Fruit fly (Drosophila melanogaster) whole organism, embryonic: ENCODE results near the gene Eip63F-1.

Experiments used
- Atf-2 ChIP-seq: fragments of 200-800 bp; sonication (Bioruptor generic); optimal IDR thresholded peaks from 2 replicates; lab custom pipeline; 2016; ENCODE audit warnings: missing biosample characterization, missing genetic modification characterization
- Awh ChIP-seq: fragments of 200-800 bp; sonication (Bioruptor generic); IDR thresholded peaks from 2 replicates; pipeline ENCODE4, ENCODE4 v1.3.6; 2022; ENCODE audit warnings: missing biosample characterization, missing genetic modification characterization
- B-H2 ChIP-seq: fragments of 200-800 bp; sonication (Bioruptor generic); optimal IDR thresholded peaks from 2 replicates; lab custom pipeline; 2018; ENCODE audit warnings: missing biosample characterization, mild to moderate bottlenecking, missing genetic modification characterization
- Blimp-1 ChIP-seq: fragments of 200-800 bp; sonication (Bioruptor generic); optimal IDR thresholded peaks from 3 replicates; lab custom pipeline; 2018; ENCODE audit warnings: missing biosample characterization, missing genetic modification characterization, mild to moderate bottlenecking, moderate library complexity, missing genetic modification reagents
- CG10462 ChIP-seq: fragments of 200-800 bp; sonication (Bioruptor generic); optimal IDR thresholded peaks from 2 replicates; lab custom pipeline; 2016; ENCODE audit warnings: missing biosample characterization, missing genetic modification characterization
- CG10979 ChIP-seq: fragments of 200-800 bp; sonication (Bioruptor generic); optimal IDR thresholded peaks from 2 replicates; lab custom pipeline; 2018; ENCODE audit warnings: missing biosample characterization, mild to moderate bottlenecking, missing genetic modification characterization, moderate library complexity
- CG12155 ChIP-seq: fragments of 200-800 bp; sonication (Bioruptor generic); optimal IDR thresholded peaks from 3 replicates; lab custom pipeline; 2016; ENCODE audit warnings: missing biosample characterization, missing genetic modification characterization
- CG12219 ChIP-seq: fragments of 200-800 bp; sonication (Bioruptor generic); optimal IDR thresholded peaks from 3 replicates; lab custom pipeline; 2018; ENCODE audit warnings: missing biosample characterization, mild to moderate bottlenecking, missing genetic modification characterization
- CG12942 ChIP-seq: fragments of 200-800 bp; sonication (Bioruptor generic); optimal IDR thresholded peaks from 3 replicates; lab custom pipeline; 2016; ENCODE audit warnings: missing biosample characterization, missing genetic modification characterization
- CG13894 ChIP-seq: fragments of 200-800 bp; sonication (Bioruptor generic); optimal IDR thresholded peaks from 3 replicates; lab custom pipeline; 2018; ENCODE audit warnings: missing biosample characterization, mild to moderate bottlenecking, missing genetic modification characterization, moderate library complexity
- CG15073 ChIP-seq: fragments of 200-800 bp; sonication (Bioruptor generic); optimal IDR thresholded peaks from 2 replicates; lab custom pipeline; 2016; ENCODE audit warnings: missing biosample characterization, missing genetic modification characterization
- CG1602 ChIP-seq: fragments of 200-800 bp; sonication (Bioruptor generic); optimal IDR thresholded peaks from 3 replicates; lab custom pipeline; 2016; ENCODE audit warnings: missing biosample characterization, missing genetic modification characterization
- CG1647 ChIP-seq: fragments of 200-800 bp; sonication (Bioruptor generic); optimal IDR thresholded peaks from 3 replicates; lab custom pipeline; 2016; ENCODE audit warnings: missing biosample characterization, missing genetic modification characterization
- CG17361 ChIP-seq: fragments of 200-800 bp; sonication (Bioruptor generic); IDR thresholded peaks from 3 replicates; pipeline ENCODE4 v1.3.6; 2022; ENCODE audit warnings: missing biosample characterization, missing genetic modification characterization
- CG17568 ChIP-seq: fragments of 200-800 bp; sonication (Bioruptor generic); optimal IDR thresholded peaks from 2 replicates; lab custom pipeline; 2018; ENCODE audit warnings: missing biosample characterization, mild to moderate bottlenecking, missing genetic modification characterization, moderate library complexity
- CG18262 ChIP-seq: fragments of 200-800 bp; optimal IDR thresholded peaks from 3 replicates; lab custom pipeline; 2019; ENCODE audit warnings: missing biosample characterization, mild to moderate bottlenecking, missing genetic modification characterization, moderate library complexity
- CG18476 ChIP-seq: fragments of 200-800 bp; sonication (Bioruptor generic); optimal IDR thresholded peaks from 2 replicates; lab custom pipeline; 2016; ENCODE audit warnings: missing biosample characterization, mild to moderate bottlenecking, missing genetic modification characterization
- CG2116 ChIP-seq: fragments of 200-800 bp; sonication (Bioruptor generic); optimal IDR thresholded peaks from 3 replicates; lab custom pipeline; 2018; ENCODE audit warnings: missing biosample characterization, mild to moderate bottlenecking, missing genetic modification characterization
- CG2678 ChIP-seq: fragments of 200-800 bp; sonication (Bioruptor generic); optimal IDR thresholded peaks from 3 replicates; lab custom pipeline; 2019; ENCODE audit warnings: missing biosample characterization, mild to moderate bottlenecking, missing genetic modification characterization, moderate library complexity
- CG3995 ChIP-seq: fragments of 200-800 bp; sonication (Bioruptor generic); optimal IDR thresholded peaks from 3 replicates; lab custom pipeline; 2016; ENCODE audit warnings: missing biosample characterization, missing genetic modification characterization
- CG8388 ChIP-seq: fragments of 200-800 bp; sonication (Bioruptor generic); optimal IDR thresholded peaks from 2 replicates; lab custom pipeline; 2019; ENCODE audit warnings: missing biosample characterization, mild to moderate bottlenecking, missing genetic modification characterization, moderate library complexity
- Dek ChIP-seq: fragments of 200-800 bp; sonication (Bioruptor generic); optimal IDR thresholded peaks from 3 replicates; lab custom pipeline; 2019; ENCODE audit warnings: missing biosample characterization, mild to moderate bottlenecking, missing genetic modification characterization, moderate library complexity
- Gug ChIP-seq: fragments of 200-800 bp; sonication (Bioruptor generic); IDR thresholded peaks from 4 replicates; pipeline ENCODE4 v1.3.6; 2022; ENCODE audit warnings: missing biosample characterization, missing genetic modification characterization
- Hand ChIP-seq: fragments of 200-800 bp; sonication (Bioruptor generic); optimal IDR thresholded peaks from 2 replicates; lab custom pipeline; 2017; ENCODE audit warnings: mild to moderate bottlenecking, missing biosample characterization, missing genetic modification reagents, missing genetic modification characterization
- HmgD ChIP-seq: fragments of 200-800 bp; sonication (Bioruptor generic); optimal IDR thresholded peaks from 3 replicates; lab custom pipeline; 2016; ENCODE audit warnings: missing biosample characterization, missing genetic modification characterization
- Kr ChIP-seq: fragments of 200-800 bp; sonication (Bioruptor generic); optimal IDR thresholded peaks from 2 replicates; lab custom pipeline; 2017; ENCODE audit warnings: missing biosample characterization, mild to moderate bottlenecking, missing genetic modification characterization
- Med ChIP-seq: fragments of 200-800 bp; sonication (Bioruptor generic); peaks from one replicate; lab custom pipeline; 2016; ENCODE audit warnings: missing biosample characterization, missing genetic modification characterization, mild to moderate bottlenecking, inconsistent platforms, moderate library complexity
- NfI ChIP-seq: fragments of 200-800 bp; sonication (Bioruptor generic); optimal IDR thresholded peaks from 3 replicates; lab custom pipeline; 2018; ENCODE audit warnings: missing biosample characterization, mild to moderate bottlenecking, missing genetic modification characterization, moderate library complexity
- Opbp ChIP-seq: fragments of 200-800 bp; sonication (Bioruptor generic); IDR thresholded peaks from 3 replicates; pipeline ENCODE4 v1.3.6; 2022; ENCODE audit warnings: missing biosample characterization, missing genetic modification characterization; ENCODE audit not compliant: partially characterized antibody
- Trl ChIP-seq, 3 experiments: fragments of >200 bp in 2 of 3; fragments of 200-800 bp in 1 of 3; sonication (Bioruptor generic) in 1 of 3; optimal IDR thresholded peaks; 2 replicates in 1 of 3; 3 replicates in 2 of 3; lab custom pipeline; 2016 to 2017; ENCODE audit warnings: missing biosample characterization in 1 of 3, missing genetic modification characterization in 1 of 3
- az2 ChIP-seq: fragments of 200-800 bp; sonication (Bioruptor generic); optimal IDR thresholded peaks from 3 replicates; lab custom pipeline; 2016; ENCODE audit warnings: missing biosample characterization, missing genetic modification characterization
- bigmax ChIP-seq: fragments of 200-800 bp; sonication (Bioruptor generic); optimal IDR thresholded peaks from 2 replicates; lab custom pipeline; 2018; ENCODE audit warnings: missing biosample characterization, mild to moderate bottlenecking, missing genetic modification characterization
- chif ChIP-seq, 2 experiments: fragments of 200-800 bp; sonication (Bioruptor generic); optimal IDR thresholded peaks; 3 replicates each; lab custom pipeline; 2016; ENCODE audit warnings: missing biosample characterization in 2 of 2, missing genetic modification characterization in 2 of 2
- eve ChIP-seq, 2 experiments: fragments of >200 bp; optimal IDR thresholded peaks; 2 replicates each; lab custom pipeline; 2017; ENCODE audit warnings: missing biosample characterization in 2 of 2, missing genetic modification characterization in 2 of 2
- fu2 ChIP-seq: fragments of 200-800 bp; sonication (Bioruptor generic); optimal IDR thresholded peaks from 2 replicates; lab custom pipeline; 2016; ENCODE audit warnings: missing biosample characterization, missing genetic modification characterization
- grn ChIP-seq: fragments of 200-800 bp; sonication (Bioruptor generic); optimal IDR thresholded peaks from 3 replicates; lab custom pipeline; 2017; ENCODE audit warnings: missing biosample characterization, missing genetic modification characterization
- jumu ChIP-seq: fragments of 200-800 bp; sonication (Bioruptor generic); optimal IDR thresholded peaks from 3 replicates; lab custom pipeline; 2016; ENCODE audit warnings: missing biosample characterization, missing genetic modification characterization
- lilli ChIP-seq: fragments of 200-800 bp; sonication (Bioruptor generic); optimal IDR thresholded peaks from 3 replicates; lab custom pipeline; 2016; ENCODE audit warnings: missing biosample characterization, missing genetic modification characterization
- lmd ChIP-seq: fragments of 200-800 bp; sonication (Bioruptor generic); IDR thresholded peaks from 2 replicates; pipeline ENCODE4 v1.3.6; 2022; ENCODE audit warnings: missing biosample characterization, missing genetic modification characterization
- mirr ChIP-seq: fragments of 200-800 bp; sonication (Bioruptor generic); optimal IDR thresholded peaks from 3 replicates; lab custom pipeline; 2018; ENCODE audit warnings: missing biosample characterization, mild to moderate bottlenecking, missing genetic modification characterization
- nmo ChIP-seq: fragments of 200-800 bp; sonication (Bioruptor generic); optimal IDR thresholded peaks from 2 replicates; lab custom pipeline; 2018; ENCODE audit warnings: missing biosample characterization, mild to moderate bottlenecking, missing genetic modification characterization, moderate library complexity
- phol ChIP-seq: fragments of 200-800 bp; sonication (Bioruptor generic); optimal IDR thresholded peaks from 3 replicates; lab custom pipeline; 2018; ENCODE audit warnings: missing biosample characterization, mild to moderate bottlenecking, missing genetic modification characterization, moderate library complexity
- pnt ChIP-seq: fragments of 200-800 bp; sonication (Bioruptor generic); optimal IDR thresholded peaks from 3 replicates; lab custom pipeline; 2016; ENCODE audit warnings: missing biosample characterization, missing genetic modification characterization
- prd ChIP-seq, 3 experiments: fragments of >200 bp in 2 of 3; fragments of 200-800 bp in 1 of 3; sonication (Bioruptor generic) in 1 of 3; optimal IDR thresholded peaks in 2 of 3; IDR thresholded peaks in 1 of 3; 2 replicates in 2 of 3; 3 replicates in 1 of 3; pipeline versions ENCODE4 v1.3.6 to Lab custom; 2017 to 2022; ENCODE audit warnings: missing biosample characterization in 1 of 3, missing genetic modification characterization in 1 of 3
- pum ChIP-seq: fragments of 200-800 bp; sonication (Bioruptor generic); optimal IDR thresholded peaks from 2 replicates; lab custom pipeline; 2016; ENCODE audit warnings: missing biosample characterization, missing genetic modification characterization
- shn ChIP-seq: fragments of 200-800 bp; sonication (Bioruptor generic); optimal IDR thresholded peaks from 3 replicates; lab custom pipeline; 2016; ENCODE audit warnings: missing biosample characterization, missing genetic modification characterization
- sima ChIP-seq: fragments of 200-800 bp; sonication (Bioruptor generic); optimal IDR thresholded peaks from 2 replicates; lab custom pipeline; 2016; ENCODE audit warnings: missing biosample characterization, missing genetic modification characterization
- sisA ChIP-seq: fragments of 200-800 bp; sonication (Bioruptor generic); IDR thresholded peaks from 2 replicates; pipeline ENCODE4 v1.3.6; 2022; ENCODE audit warnings: missing biosample characterization, missing genetic modification characterization
- twi ChIP-seq: fragments of 200-800 bp; optimal IDR thresholded peaks from 2 replicates; lab custom pipeline; 2019; ENCODE audit warnings: missing biosample characterization, mild to moderate bottlenecking, missing genetic modification characterization, moderate library complexity
- vvl ChIP-seq: fragments of 200-800 bp; sonication (Bioruptor generic); IDR thresholded peaks from 2 replicates; pipeline ENCODE4 v1.3.6; 2022; ENCODE audit warnings: missing biosample characterization, missing genetic modification characterization

Gene Eip63F-1

dm6 chr3L:3875004-3875403 is 60.4 kb downstream of the Eip63F-1 start:
- peak; percentile 25 for TF ChIP-seq CG2678 (tag; lab: Kevin White, UChicago)
- peak; percentile 16 for TF ChIP-seq lilli (GFP tag; lab: Kevin White, UChicago)
- TF ChIP-seq CG1602 (GFP tag; lab: Kevin White, UChicago), result peak; percentile 40
- TF ChIP-seq CG17568 (GFP tag; lab: Kevin White, UChicago), result no peak
- peak; percentile 22; the same call in 1 of the 4 replicates for TF ChIP-seq Gug
- no peak for TF ChIP-seq HmgD (GFP tag; lab: Kevin White, UChicago)
- peak; percentile 26 for TF ChIP-seq CG12219 (GFP tag; lab: Kevin White, UChicago)
- TF ChIP-seq nmo (GFP tag; lab: Kevin White, UChicago), result peak; percentile 50
- TF ChIP-seq B-H2 (GFP tag; lab: Kevin White, UChicago), result no peak
- no peak for TF ChIP-seq fu2 (GFP tag; lab: Kevin White, UChicago)
- TF ChIP-seq Blimp-1, result peak; percentile 33
- peak; percentile 30; the same call in 1 of the 2 replicates for TF ChIP-seq vvl (GFP tag; lab: Robert Waterston, UW)
- TF ChIP-seq CG2116, result peak; percentile 5
- TF ChIP-seq CG3995 (GFP tag; lab: Kevin White, UChicago), result no peak
- TF ChIP-seq Awh (GFP tag; lab: Robert Waterston, UW), result peak; percentile 51; the same call in 1 of the 2 replicates
- no peak for TF ChIP-seq grn
- TF ChIP-seq Kr (GFP tag; lab: Kevin White, UChicago), result no peak
- peak; percentile 45 for TF ChIP-seq phol (tag; lab: Kevin White, UChicago)
- TF ChIP-seq mirr, result no peak
- no peak for TF ChIP-seq jumu (GFP tag; lab: Kevin White, UChicago)
- TF ChIP-seq CG12942 (GFP tag; lab: Kevin White, UChicago), result no peak
- peak; percentile 54 for TF ChIP-seq pum (GFP tag; lab: Kevin White, UChicago)
- no peak for TF ChIP-seq Opbp
- TF ChIP-seq bigmax (GFP tag; lab: Kevin White, UChicago), result no peak
- peak; percentile 65; the same call in 2 of the 3 replicates for TF ChIP-seq CG17361 (GFP tag; lab: Robert Waterston, UW)
- no peak for TF ChIP-seq Trl (optimal IDR thresholded peaks at IDR 0.05; lab: Kevin White, UChicago)
- peak; percentile 29 for TF ChIP-seq Trl (GFP tag; optimal IDR thresholded peaks at IDR 0.05; lab: Kevin White, UChicago)
- TF ChIP-seq twi (tag; lab: Kevin White, UChicago), result peak; percentile 16
- peak; percentile 5 for TF ChIP-seq shn
- TF ChIP-seq CG18262 (tag; lab: Kevin White, UChicago), result peak; percentile 72
- peak; percentile 1 for TF ChIP-seq CG12155 (GFP tag; lab: Kevin White, UChicago)
- peak; percentile 18; the same call in 1 of the 2 replicates for TF ChIP-seq lmd
- TF ChIP-seq Dek (tag; lab: Kevin White, UChicago), result no peak
- no peak for TF ChIP-seq CG13894 (tag; lab: Kevin White, UChicago)
- peak; percentile 63 for TF ChIP-seq CG8388 (GFP tag; lab: Kevin White, UChicago)
- TF ChIP-seq CG1647 (GFP tag; lab: Kevin White, UChicago), result peak; percentile 14
- no peak for TF ChIP-seq Hand (GFP tag; lab: Kevin White, UChicago)
- peak; percentile 21 for TF ChIP-seq CG18476
- peak; percentile 52 for TF ChIP-seq pnt (GFP tag; lab: Kevin White, UChicago)
- TF ChIP-seq CG10462, result peak; percentile 43
- TF ChIP-seq sisA (GFP tag; lab: Robert Waterston, UW), result 0 out of 2 replicates have a peak, but pooled peaks have one; percentile 34
- TF ChIP-seq Atf-2 (GFP tag; lab: Kevin White, UChicago), result peak; percentile 43
- no peak for TF ChIP-seq CG15073 (GFP tag; lab: Kevin White, UChicago)
- peak; percentile 64 for TF ChIP-seq Med (GFP tag; lab: Kevin White, UChicago)
- peak; percentile 66 for TF ChIP-seq CG10979 (tag; lab: Kevin White, UChicago)
- no peak for TF ChIP-seq NfI (GFP tag; lab: Kevin White, UChicago)
- peak; percentile 32 for TF ChIP-seq sima
- TF ChIP-seq az2, result peak; percentile 59
- peak; percentile 15 to 76 for TF ChIP-seq chif (GFP tag; optimal IDR thresholded peaks at IDR 0.05; lab: Kevin White, UChicago)
- peak in 1 of 2 experiments; percentile 47 for TF ChIP-seq eve (GFP tag; optimal IDR thresholded peaks at IDR 0.05; lab: Kevin White, UChicago)
- no peak for TF ChIP-seq prd (optimal IDR thresholded peaks at IDR 0.05; lab: Kevin White, UChicago)
- TF ChIP-seq prd (GFP tag; IDR thresholded peaks at IDR 0.05; lab: Robert Waterston, UW), result peak; percentile 70; the same call in 2 of the 3 replicates
